Worm (Caenorhabditis elegans) whole organism, L4 larva: ENCODE data around the gene T20D3.6.
A peak's percentile ranks its signal among the peaks of the same experiment; 100 is the strongest.

ENCODE experiments used
- F10B5.3 ChIP-seq: sonication (generic microtip); optimal IDR thresholded peaks from 2 replicates; lab custom pipeline; 2016; ENCODE audit warnings: mild to moderate bottlenecking, missing genetic modification characterization, missing compliant biosample characterization
- F49E8.2 ChIP-seq: sonication (generic microtip); optimal IDR thresholded peaks from 2 replicates; lab custom pipeline; 2016; ENCODE audit warnings: missing compliant biosample characterization, mild to moderate bottlenecking, missing genetic modification characterization, borderline replicate concordance
- R02D3.7 ChIP-seq: fragments of 150-350 bp; sonication (generic microtip); optimal IDR thresholded peaks from 3 replicates; lab custom pipeline; 2014; ENCODE audit warnings: missing biosample characterization, missing genetic modification characterization
- Y105C5A.15 ChIP-seq: fragments of 200-800 bp; sonication (Bioruptor generic); IDR thresholded peaks from 2 replicates; pipeline ENCODE4 v1.3.6; 2022; ENCODE audit warnings: missing genetic modification characterization, missing compliant biosample characterization
- ZK546.5 ChIP-seq, 2 experiments: sonication (generic microtip); optimal IDR thresholded peaks; 2 replicates each; lab custom pipeline; 2017; ENCODE audit warnings: missing biosample characterization in 2 of 2, missing genetic modification characterization in 2 of 2
- aha-1 ChIP-seq: fragments of 150-350 bp; peaks from one replicate; lab custom pipeline; 2014; ENCODE audit warnings: missing biosample characterization, missing genetic modification characterization
- aly-2 ChIP-seq: sonication (generic microtip); optimal IDR thresholded peaks from 2 replicates; lab custom pipeline; 2018; ENCODE audit warnings: missing biosample characterization, missing genetic modification characterization
- arid-1 ChIP-seq: fragments of 200-800 bp; sonication (Bioruptor generic); conservative IDR thresholded peaks from 2 replicates; pipeline ENCODE4 v1.3.6; 2022; ENCODE audit warnings: missing genetic modification reagents, missing genetic modification characterization, missing compliant biosample characterization
- ceh-20 ChIP-seq: fragments of 200-800 bp; sonication (Bioruptor generic); IDR thresholded peaks from 2 replicates; pipeline ENCODE4 v1.3.6; 2022; ENCODE audit warnings: missing genetic modification reagents, missing genetic modification characterization, missing compliant biosample characterization
- ceh-32 ChIP-seq: sonication (generic microtip); optimal IDR thresholded peaks from 2 replicates; lab custom pipeline; 2016; ENCODE audit warnings: mild to moderate bottlenecking, missing genetic modification characterization, missing compliant biosample characterization; ENCODE audit not compliant: poor library complexity
- ceh-44 ChIP-seq: fragments of 200-800 bp; sonication (Bioruptor generic); IDR thresholded peaks from 2 replicates; pipeline ENCODE4 v1.3.6; 2022; ENCODE audit warnings: missing genetic modification reagents, missing genetic modification characterization, missing compliant biosample characterization
- ces-1 ChIP-seq: fragments of 150-350 bp; sonication (generic microtip); optimal IDR thresholded peaks from 4 replicates; lab custom pipeline; 2014; ENCODE audit warnings: missing biosample characterization, missing genetic modification reagents, missing genetic modification characterization
- daf-16 ChIP-seq, 3 experiments: sonication (generic microtip); optimal IDR thresholded peaks; 2 replicates each; lab custom pipeline; 2016 to 2017; ENCODE audit warnings: missing genetic modification characterization in 3 of 3, missing genetic modification reagents in 3 of 3, mild to moderate bottlenecking in 2 of 3, missing compliant biosample characterization in 2 of 3, missing biosample characterization in 1 of 3, moderate library complexity in 1 of 3
- daf-8 ChIP-seq: fragments of 200-800 bp; sonication (Bioruptor generic); IDR thresholded peaks from 2 replicates; pipeline ENCODE4 v1.3.6; 2022; ENCODE audit warnings: missing genetic modification characterization, missing compliant biosample characterization
- dmd-6 ChIP-seq: fragments of 200-800 bp; sonication (Bioruptor generic); IDR thresholded peaks from 2 replicates; pipeline ENCODE4 v1.3.6; 2022; ENCODE audit warnings: missing genetic modification reagents, missing genetic modification characterization, missing compliant biosample characterization
- dmd-9 ChIP-seq: fragments of 200-800 bp; sonication (Bioruptor generic); IDR thresholded peaks from 2 replicates; pipeline ENCODE4 v1.3.6; 2022; ENCODE audit warnings: missing genetic modification reagents, missing genetic modification characterization, missing compliant biosample characterization
- dpl-1 ChIP-seq: fragments of 150-350 bp; optimal IDR thresholded peaks from 2 replicates; lab custom pipeline; 2014; ENCODE audit warnings: missing biosample characterization, missing genetic modification reagents, missing genetic modification characterization
- duxl-1 ChIP-seq: sonication (generic microtip); optimal IDR thresholded peaks from 2 replicates; lab custom pipeline; 2016; ENCODE audit warnings: mild to moderate bottlenecking, missing genetic modification characterization, moderate library complexity, missing compliant biosample characterization; ENCODE audit not compliant: poor library complexity
- dve-1 ChIP-seq: sonication (generic microtip); optimal IDR thresholded peaks from 2 replicates; lab custom pipeline; 2017; ENCODE audit warnings: antibody characterized with exemption, mild to moderate bottlenecking, missing genetic modification characterization, missing compliant biosample characterization; ENCODE audit not compliant: insufficient read depth
- egl-27 ChIP-seq: sonication (generic microtip); optimal IDR thresholded peaks from 3 replicates; lab custom pipeline; 2017; ENCODE audit warnings: missing biosample characterization, missing genetic modification reagents, missing genetic modification characterization
- egl-43 ChIP-seq: fragments of 200-800 bp; sonication (Bioruptor generic); IDR thresholded peaks from 2 replicates; pipeline ENCODE4 v1.3.6; 2022; ENCODE audit warnings: missing genetic modification reagents, missing genetic modification characterization, missing compliant biosample characterization
- fkh-10 ChIP-seq: fragments of 150-350 bp; optimal IDR thresholded peaks from 2 replicates; lab custom pipeline; 2014; ENCODE audit warnings: missing biosample characterization, missing genetic modification reagents, missing genetic modification characterization
- hlh-11 ChIP-seq: fragments of 200-800 bp; sonication (Bioruptor generic); optimal IDR thresholded peaks from 2 replicates; lab custom pipeline; 2018; ENCODE audit warnings: mild to moderate bottlenecking, missing genetic modification characterization, missing compliant biosample characterization
- hlh-30 ChIP-seq: sonication (generic microtip); optimal IDR thresholded peaks from 2 replicates; lab custom pipeline; 2017; ENCODE audit warnings: antibody characterized with exemption, mild to moderate bottlenecking, missing genetic modification characterization, missing compliant biosample characterization; ENCODE audit not compliant: insufficient read depth
- lim-7 ChIP-seq: fragments of 200-800 bp; sonication (Bioruptor generic); IDR thresholded peaks from 2 replicates; pipeline ENCODE4 v1.3.6; 2022; ENCODE audit warnings: missing genetic modification characterization, missing compliant biosample characterization
- lin-1 ChIP-seq: fragments of 200-800 bp; sonication (Bioruptor generic); IDR thresholded peaks from 2 replicates; pipeline ENCODE4 v1.3.6; 2022; ENCODE audit warnings: missing genetic modification reagents, missing genetic modification characterization, missing compliant biosample characterization
- lin-38 ChIP-seq: fragments of 200-800 bp; sonication (Bioruptor generic); IDR thresholded peaks from 2 replicates; pipeline ENCODE4 v1.3.6; 2022; ENCODE audit warnings: missing genetic modification reagents, missing genetic modification characterization, missing compliant biosample characterization
- lsy-2 ChIP-seq, 2 experiments: fragments of 150-350 bp in 1 of 2; sonication (generic microtip) in 1 of 2; optimal IDR thresholded peaks; 2 replicates each; lab custom pipeline; 2014 to 2017; ENCODE audit warnings: missing biosample characterization in 2 of 2, missing genetic modification characterization in 2 of 2
- mep-1 ChIP-seq: fragments of 150-350 bp; sonication (generic microtip); optimal IDR thresholded peaks from 3 replicates; lab custom pipeline; 2014; ENCODE audit warnings: missing biosample characterization, missing genetic modification characterization
- mes-2 ChIP-seq: sonication (generic microtip); optimal IDR thresholded peaks from 2 replicates; lab custom pipeline; 2016; ENCODE audit warnings: missing genotype, mild to moderate bottlenecking, missing genetic modification characterization, missing compliant biosample characterization; ENCODE audit not compliant: poor library complexity, severe bottlenecking
- nhr-28 ChIP-seq: fragments of 150-350 bp; optimal IDR thresholded peaks from 2 replicates; lab custom pipeline; 2014; ENCODE audit warnings: missing biosample characterization, missing genetic modification characterization
- nhr-6 ChIP-seq: fragments of 150-350 bp; optimal IDR thresholded peaks from 2 replicates; lab custom pipeline; 2014; ENCODE audit warnings: missing biosample characterization, missing genetic modification characterization
- nhr-77 ChIP-seq: fragments of 150-350 bp; optimal IDR thresholded peaks from 2 replicates; lab custom pipeline; 2014; ENCODE audit warnings: missing biosample characterization, missing genetic modification characterization
- pqm-1 ChIP-seq: sonication (generic microtip); optimal IDR thresholded peaks from 2 replicates; lab custom pipeline; 2017; ENCODE audit warnings: missing biosample characterization, missing genetic modification characterization
- rbr-2 ChIP-seq: sonication (generic microtip); optimal IDR thresholded peaks from 2 replicates; lab custom pipeline; 2016; ENCODE audit warnings: missing genotype, missing genetic modification characterization, missing compliant biosample characterization
- saeg-2 ChIP-seq: fragments of 200-800 bp; sonication (Bioruptor generic); IDR thresholded peaks from 2 replicates; pipeline ENCODE4 v1.3.6; 2022; ENCODE audit warnings: missing genetic modification reagents, missing genetic modification characterization, missing compliant biosample characterization
- set-16 ChIP-seq: fragments of 200-800 bp; sonication (Bioruptor generic); IDR thresholded peaks from 2 replicates; pipeline ENCODE4 v1.3.6; 2022; ENCODE audit warnings: missing genetic modification reagents, missing genetic modification characterization, missing compliant biosample characterization
- skn-1 ChIP-seq: fragments of 150-350 bp; optimal IDR thresholded peaks from 2 replicates; lab custom pipeline; 2014; ENCODE audit warnings: missing biosample characterization, missing genetic modification characterization
- snpc-1.2 ChIP-seq: fragments of 200-800 bp; sonication (Bioruptor generic); IDR thresholded peaks from 2 replicates; pipeline ENCODE4 v1.3.6; 2022; ENCODE audit warnings: missing genetic modification reagents, missing genetic modification characterization, missing compliant biosample characterization
- snpc-4 ChIP-seq: fragments of 150-350 bp; optimal IDR thresholded peaks from 2 replicates; lab custom pipeline; 2014; ENCODE audit warnings: missing biosample characterization, missing genetic modification characterization
- tra-1 ChIP-seq: fragments of 200-800 bp; sonication (Bioruptor generic); IDR thresholded peaks from 2 replicates; pipeline ENCODE4 v1.3.6; 2022; ENCODE audit warnings: missing genetic modification reagents, missing genetic modification characterization, missing compliant biosample characterization
- unc-130 ChIP-seq: sonication (generic microtip); optimal IDR thresholded peaks from 2 replicates; lab custom pipeline; 2016; ENCODE audit warnings: missing genetic modification reagents, missing genetic modification characterization, missing compliant biosample characterization
- unc-39 ChIP-seq: sonication (generic microtip); optimal IDR thresholded peaks from 2 replicates; lab custom pipeline; 2017; ENCODE audit warnings: missing biosample characterization, missing genetic modification characterization
- vab-7 ChIP-seq: fragments of 200-800 bp; sonication (Bioruptor generic); IDR thresholded peaks from 2 replicates; pipeline ENCODE4 v1.3.6; 2022; ENCODE audit warnings: missing genetic modification reagents, missing genetic modification characterization, missing compliant biosample characterization

Gene T20D3.6

ce11 chrIV:9341591-9341990, 2.5 kb upstream of the T20D3.6 start, which contains the start of gene vps-26 (continued):
- TF ChIP-seq ces-1 (GFP tag; lab: Kevin White, UChicago), result no peak
- no peak for TF ChIP-seq duxl-1 (tag; lab: Kevin White, UChicago)
- no peak for TF ChIP-seq unc-130 (GFP tag; lab: Kevin White, UChicago)
- TF ChIP-seq tra-1, result no peak
- TF ChIP-seq vab-7 (GFP tag; lab: Robert Waterston, UW), result no peak
- peak; percentile 26 for TF ChIP-seq mes-2 (tag; lab: Kevin White, UChicago)
- TF ChIP-seq egl-27 (tag; lab: Kevin White, UChicago), result no peak
- no peak for TF ChIP-seq daf-8
- TF ChIP-seq dve-1, result peak; percentile 52
- TF ChIP-seq skn-1, result no peak
- TF ChIP-seq aha-1 (tag; lab: Kevin White, UChicago), result no peak
- no peak for TF ChIP-seq daf-16 (GFP tag; optimal IDR thresholded peaks at IDR 0.05; lab: Kevin White, UChicago)
- TF ChIP-seq daf-16 (tag; optimal IDR thresholded peaks at IDR 0.05; lab: Kevin White, UChicago), result peak; percentile 81
- no peak for TF ChIP-seq set-16 (GFP tag; lab: Robert Waterston, UW)
- TF ChIP-seq F10B5.3 (tag; lab: Kevin White, UChicago), result no peak
- no peak for TF ChIP-seq R02D3.7 (tag; lab: Kevin White, UChicago)
- TF ChIP-seq snpc-4 (tag; lab: Kevin White, UChicago), result no peak

DNA sequence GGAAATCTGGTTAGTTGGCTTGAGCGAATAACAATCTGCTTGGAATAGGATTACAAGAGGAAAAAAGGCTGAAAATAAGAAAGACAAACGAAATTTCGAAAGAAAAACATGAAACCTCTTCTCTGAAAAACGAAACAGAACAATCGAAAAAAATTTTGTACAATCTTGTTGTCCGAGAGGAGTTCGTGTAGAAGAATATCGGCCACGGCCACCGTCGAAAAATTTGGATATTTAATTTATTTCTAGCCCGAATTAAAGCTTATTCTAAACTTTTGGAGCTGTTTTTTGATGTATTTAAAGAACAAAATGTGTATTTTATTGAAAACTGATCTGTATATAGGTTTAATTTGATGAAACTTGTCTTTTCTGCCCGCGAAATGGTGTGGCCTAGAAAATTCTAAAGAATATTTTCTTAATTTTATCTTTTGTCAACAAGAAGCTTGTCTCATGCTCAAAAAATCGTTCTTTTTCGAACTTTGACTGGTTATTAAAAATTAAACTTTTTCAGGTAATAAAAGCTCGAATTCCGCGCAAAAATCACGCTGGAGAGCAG, 2.5 kb downstream of the T20D3.6 start, which contains the start of gene T20D3.5:
Gene T20D3.5, plus strand, starts transcription at position 503 of the 553 bp plus-strand sequence.
- TF ChIP-seq mes-2 (tag; lab: Kevin White, UChicago), result peak; percentile 66
- TF ChIP-seq unc-39, result no peak
- TF ChIP-seq unc-130 (GFP tag; lab: Kevin White, UChicago), result peak; percentile 67

DNA sequence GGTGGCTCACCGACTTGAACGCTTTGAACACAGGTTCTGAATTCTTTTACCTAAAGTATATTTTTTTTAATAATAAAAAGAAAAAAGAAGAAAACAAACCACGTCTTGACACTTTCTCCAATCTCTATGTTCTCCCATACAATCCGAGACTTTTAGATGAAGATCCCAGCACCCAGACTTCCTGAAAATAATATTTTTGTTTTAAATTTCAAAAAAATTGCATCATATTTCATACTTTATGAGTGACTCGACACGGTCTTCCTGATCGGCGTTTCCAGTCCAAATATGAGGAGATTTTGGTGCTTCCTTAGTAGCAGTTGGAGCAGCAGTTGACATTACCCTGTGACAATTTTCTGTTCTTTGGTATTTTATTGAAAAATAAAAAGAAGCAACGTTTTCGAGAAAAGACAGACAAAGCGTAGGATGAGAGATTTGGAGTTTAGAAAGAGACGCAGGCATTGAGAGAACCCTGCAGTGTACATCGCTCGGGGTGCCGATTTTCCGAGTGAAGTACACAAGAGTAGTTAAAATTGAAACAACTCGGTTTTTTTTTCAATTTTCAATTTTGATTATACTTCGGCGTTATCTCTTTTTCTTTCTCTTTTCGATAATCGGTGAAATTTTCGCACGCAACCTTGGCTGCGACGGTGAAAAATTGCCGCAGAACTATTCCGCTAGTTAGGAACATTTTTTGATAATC, 3.4 kb downstream of the T20D3.6 start, which contains the start of the genes coa-4 and T20D3.14:
Gene coa-4, minus strand, starts transcription at position 51 of the 700 bp plus-strand sequence.
Gene T20D3.14, minus strand, starts transcription at position 358 of the 700 bp plus-strand sequence.
- no peak for TF ChIP-seq ceh-32 (tag; lab: Kevin White, UChicago)
- peak; percentile 27 for TF ChIP-seq nhr-28 (tag; lab: Kevin White, UChicago)
- no peak for TF ChIP-seq saeg-2
- no peak for TF ChIP-seq F49E8.2 (tag; lab: Kevin White, UChicago)
- peak; percentile 57 for TF ChIP-seq hlh-30
- no peak for TF ChIP-seq egl-43 (GFP tag; lab: Robert Waterston, UW)
- TF ChIP-seq snpc-1.2, result no peak
- no peak for TF ChIP-seq aly-2 (tag; lab: Kevin White, UChicago)
- no peak for TF ChIP-seq daf-16 (GFP tag; optimal IDR thresholded peaks at IDR 0.05; lab: Kevin White, UChicago)
- TF ChIP-seq daf-16 (tag; optimal IDR thresholded peaks at IDR 0.05; lab: Kevin White, UChicago), result peak; percentile 64
- peak; percentile 69 for TF ChIP-seq dve-1
- no peak for TF ChIP-seq ZK546.5 (tag; optimal IDR thresholded peaks at IDR 0.05; lab: Kevin White, UChicago)
- no peak for TF ChIP-seq fkh-10 (GFP tag; lab: Kevin White, UChicago)
- peak; percentile 75 for TF ChIP-seq dmd-6 (GFP tag; lab: Robert Waterston, UW)
- TF ChIP-seq pqm-1 (tag; lab: Kevin White, UChicago), result peak; percentile 24
- peak; percentile 56 for TF ChIP-seq mes-2 (tag; lab: Kevin White, UChicago)
- TF ChIP-seq mep-1 (tag; lab: Kevin White, UChicago), result peak; percentile 55
- TF ChIP-seq lsy-2 (tag; optimal IDR thresholded peaks at IDR 0.05; lab: Kevin White, UChicago), result peak in 1 of 2 experiments; percentile 57
- peak; percentile 35 for TF ChIP-seq dpl-1 (GFP tag; lab: Kevin White, UChicago)
- no peak for TF ChIP-seq Y105C5A.15 (GFP tag; lab: Robert Waterston, UW)
- TF ChIP-seq arid-1, result no peak
- no peak for TF ChIP-seq lim-7 (GFP tag; lab: Robert Waterston, UW)
- no peak for TF ChIP-seq ceh-44 (GFP tag; lab: Robert Waterston, UW)
- 0 out of 2 replicates have a peak, but pooled peaks have one; percentile 8 for TF ChIP-seq ceh-20
- peak; percentile 49; the same call in 1 of the 2 replicates for TF ChIP-seq lin-1 (GFP tag; lab: Robert Waterston, UW)
- TF ChIP-seq rbr-2, result no peak
- TF ChIP-seq lin-38, result peak; percentile 29; the same call in 1 of the 2 replicates
- peak; percentile 23 for TF ChIP-seq nhr-77 (tag; lab: Kevin White, UChicago)
- peak; percentile 64 for TF ChIP-seq hlh-11 (tag; lab: Kevin White, UChicago)
- TF ChIP-seq dmd-9 (GFP tag; lab: Robert Waterston, UW), result no peak
- TF ChIP-seq nhr-6 (tag; lab: Kevin White, UChicago), result no peak
